Worm (Caenorhabditis elegans) whole organism, young adult: ENCODE results near the gene unc-52.
A peak's percentile ranks its signal among the peaks of the same experiment; 100 is the strongest.

Experiments used
- B0019.2 ChIP-seq: fragments of 200-800 bp; sonication (Bioruptor generic); conservative IDR thresholded peaks from 2 replicates; pipeline ENCODE4 v1.3.6; 2022; ENCODE audit warnings: missing genetic modification reagents, missing genetic modification characterization, missing compliant biosample characterization
- T26A5.8 ChIP-seq: sonication (generic microtip); optimal IDR thresholded peaks from 2 replicates; lab custom pipeline; 2016; ENCODE audit warnings: missing genetic modification characterization, missing compliant biosample characterization
- Y53F4B.3 ChIP-seq: fragments of 200-800 bp; sonication (Bioruptor generic); IDR thresholded peaks from 2 replicates; pipeline ENCODE4 v1.3.6; 2022; ENCODE audit warnings: missing genetic modification reagents, missing genetic modification characterization, missing compliant biosample characterization
- ama-1 ChIP-seq, 3 experiments: fragments of 150-350 bp in 1 of 3; sonication (generic microtip) in 2 of 3; optimal IDR thresholded peaks; 2 replicates each; lab custom pipeline; 2014 to 2018; ENCODE audit warnings: missing biosample characterization in 2 of 3, missing genetic modification characterization in 2 of 3, missing genetic modification reagents in 2 of 3
- aptf-2 ChIP-seq: fragments of 200-800 bp; sonication (Bioruptor generic); conservative IDR thresholded peaks from 2 replicates; pipeline ENCODE4 v1.3.6; 2022; ENCODE audit warnings: missing genetic modification reagents, missing genetic modification characterization, missing compliant biosample characterization
- ceh-27 ChIP-seq: fragments of 200-800 bp; sonication (Bioruptor generic); optimal IDR thresholded peaks from 2 replicates; lab custom pipeline; 2018; ENCODE audit warnings: mild to moderate bottlenecking, missing genetic modification characterization, moderate library complexity, missing compliant biosample characterization
- ceh-79 ChIP-seq: sonication (generic microtip); optimal IDR thresholded peaks from 2 replicates; lab custom pipeline; 2017; ENCODE audit warnings: mild to moderate bottlenecking, missing genetic modification characterization, missing compliant biosample characterization
- hsf-1 ChIP-seq: fragments of 200-800 bp; sonication (Bioruptor generic); IDR thresholded peaks from 2 replicates; pipeline ENCODE4 v1.3.6; 2022; ENCODE audit warnings: missing genetic modification reagents, missing genetic modification characterization, missing compliant biosample characterization
- lir-1 ChIP-seq: fragments of 200-800 bp; sonication (Bioruptor generic); conservative IDR thresholded peaks from 2 replicates; pipeline ENCODE4 v1.3.6; 2022; ENCODE audit warnings: missing genetic modification reagents, missing genetic modification characterization, missing compliant biosample characterization
- mxl-1 ChIP-seq: sonication (generic microtip); optimal IDR thresholded peaks from 2 replicates; lab custom pipeline; 2016; ENCODE audit warnings: missing genetic modification characterization, missing compliant biosample characterization
- nfya-1 ChIP-seq: sonication (generic microtip); optimal IDR thresholded peaks from 2 replicates; lab custom pipeline; 2017; ENCODE audit warnings: antibody characterized with exemption, missing compliant biosample characterization, missing genetic modification characterization, borderline replicate concordance; ENCODE audit not compliant: insufficient read depth
- nhr-80 ChIP-seq: sonication (generic microtip); optimal IDR thresholded peaks from 2 replicates; lab custom pipeline; 2016; ENCODE audit warnings: missing genetic modification characterization, missing compliant biosample characterization
- unc-130 ChIP-seq: sonication (generic microtip); optimal IDR thresholded peaks from 2 replicates; lab custom pipeline; 2016; ENCODE audit warnings: missing genetic modification reagents, missing genetic modification characterization, missing compliant biosample characterization

- TF ChIP-seq aptf-2 (GFP tag; lab: Robert Waterston, UW) (no peak), ceh-27 (GFP tag; lab: Kevin White, UChicago) (peak; percentile 59), ama-1 (optimal IDR thresholded peaks at IDR 0.05; lab: Kevin White, UChicago) (no peak), ama-1 (GFP tag; optimal IDR thresholded peaks at IDR 0.05; lab: Kevin White, UChicago) (peak in 1 of 2 experiments; percentile 34), lir-1 (GFP tag; lab: Robert Waterston, UW) (0 out of 2 replicates have a peak, but pooled peaks have one; percentile 48), B0019.2 (GFP tag; lab: Robert Waterston, UW) (0 out of 2 replicates have a peak, but pooled peaks have one; percentile 14), mxl-1 (tag; lab: Kevin White, UChicago) (peak; percentile 87), nhr-80 (tag; lab: Kevin White, UChicago) (peak; percentile 30), hsf-1 (GFP tag; lab: Robert Waterston, UW) (peak; percentile 60; the same call in 1 of the 2 replicates), nfya-1 (no peak), unc-130 (GFP tag; lab: Kevin White, UChicago) (peak; percentile 36), T26A5.8 (tag; lab: Kevin White, UChicago) (no peak), Y53F4B.3 (GFP tag; lab: Robert Waterston, UW) (no peak), ceh-79 (tag; lab: Kevin White, UChicago) (peak; percentile 5)
Measured at ce11 chrII:14616927-14617326, 67.3 kb downstream of the unc-52 start.
